Worm (Caenorhabditis elegans) whole organism, L2 larva: ENCODE measurements around the gene C06G1.1.
A peak's percentile ranks its signal among the peaks of the same experiment; 100 is the strongest.

Source experiments
- ama-1 ChIP-seq: fragments of 150-350 bp; optimal IDR thresholded peaks from 2 replicates; lab custom pipeline; 2018; ENCODE audit warnings: inconsistent platforms
- ceh-82 ChIP-seq: fragments of 150-350 bp; optimal IDR thresholded peaks from 2 replicates; lab custom pipeline; 2014; ENCODE audit warnings: missing biosample characterization, missing genetic modification characterization
- dmd-4 ChIP-seq: sonication (generic microtip); optimal IDR thresholded peaks from 2 replicates; lab custom pipeline; 2017; ENCODE audit warnings: missing biosample characterization, missing genetic modification characterization
- nhr-11 ChIP-seq: fragments of 150-350 bp; optimal IDR thresholded peaks from 2 replicates; lab custom pipeline; 2014; ENCODE audit warnings: missing biosample characterization, missing genetic modification characterization
- unc-62 ChIP-seq: fragments of 150-350 bp; optimal IDR thresholded peaks from 2 replicates; lab custom pipeline; 2014; ENCODE audit warnings: missing biosample characterization, missing genetic modification reagents, missing genetic modification characterization

ce11 chrX:16612293-16612946 lies 20.7 kb upstream of the C06G1.1 start:
- no peak for TF ChIP-seq unc-62 (GFP tag; lab: Kevin White, UChicago)
- peak; percentile 49 for TF ChIP-seq ceh-82 (tag; lab: Kevin White, UChicago)
- TF ChIP-seq dmd-4 (tag; lab: Kevin White, UChicago), result no peak
- TF ChIP-seq nhr-11 (tag; lab: Kevin White, UChicago), result peak; percentile 79
- no peak for TF ChIP-seq ama-1 (lab: Kevin White, UChicago)
